Fruit fly (Drosophila melanogaster) whole organism, embryonic: ENCODE data around the gene nonC.

Experiments used
- Atf3 ChIP-seq: fragments of 200-800 bp; sonication (Bioruptor generic); optimal IDR thresholded peaks from 3 replicates; lab custom pipeline; 2016; ENCODE audit warnings: missing biosample characterization, missing genetic modification characterization
- BtbVII ChIP-seq: fragments of 200-800 bp; sonication (Bioruptor generic); optimal IDR thresholded peaks from 3 replicates; lab custom pipeline; 2017; ENCODE audit warnings: missing biosample characterization, mild to moderate bottlenecking, missing genetic modification characterization
- CG11093 ChIP-seq: fragments of 200-800 bp; sonication (Bioruptor generic); IDR thresholded peaks from 3 replicates; pipeline ENCODE4 v1.3.6; 2022; ENCODE audit warnings: missing biosample characterization, missing genetic modification characterization
- CG15073 ChIP-seq: fragments of 200-800 bp; sonication (Bioruptor generic); optimal IDR thresholded peaks from 2 replicates; lab custom pipeline; 2016; ENCODE audit warnings: missing biosample characterization, missing genetic modification characterization
- CG1647 ChIP-seq: fragments of 200-800 bp; sonication (Bioruptor generic); optimal IDR thresholded peaks from 3 replicates; lab custom pipeline; 2016; ENCODE audit warnings: missing biosample characterization, missing genetic modification characterization
- CG2116 ChIP-seq: fragments of 200-800 bp; sonication (Bioruptor generic); optimal IDR thresholded peaks from 3 replicates; lab custom pipeline; 2018; ENCODE audit warnings: missing biosample characterization, mild to moderate bottlenecking, missing genetic modification characterization
- CG31224 ChIP-seq: fragments of 200-800 bp; sonication (Bioruptor generic); IDR thresholded peaks from 2 replicates; pipeline ENCODE4 v1.3.6; 2022; ENCODE audit warnings: missing biosample characterization, missing genetic modification characterization
- CG33213 ChIP-seq: fragments of 200-800 bp; sonication (Bioruptor generic); optimal IDR thresholded peaks from 3 replicates; lab custom pipeline; 2016; ENCODE audit warnings: missing biosample characterization, missing genetic modification characterization
- CG3726 ChIP-seq: fragments of 200-800 bp; sonication (Bioruptor generic); IDR thresholded peaks from 3 replicates; pipeline ENCODE4, ENCODE4 v1.3.6; 2022; ENCODE audit warnings: missing biosample characterization, missing genetic modification characterization
- CG6175 ChIP-seq: fragments of 200-800 bp; sonication (Bioruptor generic); IDR thresholded peaks from 3 replicates; pipeline ENCODE4 v1.3.6; 2022; ENCODE audit warnings: missing biosample characterization, missing genetic modification characterization
- CG6689 ChIP-seq: fragments of 200-800 bp; sonication (Bioruptor generic); IDR thresholded peaks from 2 replicates; pipeline ENCODE4 v1.3.6; 2022; ENCODE audit warnings: missing biosample characterization, missing genetic modification characterization
- CG6791 ChIP-seq: fragments of 200-800 bp; sonication (Bioruptor generic); IDR thresholded peaks from 3 replicates; pipeline ENCODE4 v1.3.6; 2022; ENCODE audit warnings: missing biosample characterization, missing genetic modification characterization; ENCODE audit not compliant: partially characterized antibody
- CG7271 ChIP-seq: fragments of 200-800 bp; sonication (Bioruptor generic); optimal IDR thresholded peaks from 2 replicates; lab custom pipeline; 2018; ENCODE audit warnings: missing biosample characterization, mild to moderate bottlenecking, missing genetic modification characterization, moderate library complexity
- CG7745 ChIP-seq: fragments of 200-800 bp; sonication (Bioruptor generic); optimal IDR thresholded peaks from 2 replicates; lab custom pipeline; 2018; ENCODE audit warnings: missing biosample characterization, mild to moderate bottlenecking, missing genetic modification characterization, moderate library complexity
- CG7963 ChIP-seq: fragments of 200-800 bp; sonication (Bioruptor generic); IDR thresholded peaks from 3 replicates; pipeline ENCODE4 v1.3.6; 2022; ENCODE audit warnings: missing biosample characterization, missing genetic modification characterization; ENCODE audit not compliant: partially characterized antibody
- CG8359 ChIP-seq: fragments of 200-800 bp; sonication (Bioruptor generic); optimal IDR thresholded peaks from 2 replicates; lab custom pipeline; 2017; ENCODE audit warnings: missing biosample characterization, mild to moderate bottlenecking, missing genetic modification characterization, borderline replicate concordance
- CG9727 ChIP-seq: fragments of 200-800 bp; sonication (Bioruptor generic); optimal IDR thresholded peaks from 3 replicates; lab custom pipeline; 2017; ENCODE audit warnings: missing biosample characterization, mild to moderate bottlenecking, missing genetic modification characterization
- CG9876 ChIP-seq: fragments of 200-800 bp; sonication (Bioruptor generic); optimal IDR thresholded peaks from 2 replicates; lab custom pipeline; 2016; ENCODE audit warnings: missing biosample characterization, missing genetic modification characterization
- CoRest ChIP-seq: fragments of 200-800 bp; sonication (Bioruptor generic); optimal IDR thresholded peaks from 3 replicates; lab custom pipeline; 2018; ENCODE audit warnings: missing biosample characterization, mild to moderate bottlenecking, missing genetic modification characterization, moderate library complexity
- Dll ChIP-seq: fragments of 200-800 bp; sonication (Bioruptor generic); IDR thresholded peaks from 4 replicates; pipeline ENCODE4 v1.3.6; 2022; ENCODE audit warnings: missing biosample characterization, missing genetic modification characterization; ENCODE audit not compliant: partially characterized antibody
- Drgx ChIP-seq: fragments of 200-800 bp; sonication (Bioruptor generic); IDR thresholded peaks from 2 replicates; pipeline ENCODE4 v1.3.6; 2022; ENCODE audit warnings: missing biosample characterization, missing genetic modification characterization
- Elba2 ChIP-seq: fragments of 200-800 bp; sonication (Bioruptor generic); optimal IDR thresholded peaks from 3 replicates; lab custom pipeline; 2016; ENCODE audit warnings: missing biosample characterization, missing genetic modification characterization
- Fer1 ChIP-seq: fragments of 200-800 bp; sonication (Bioruptor generic); optimal IDR thresholded peaks from 2 replicates; lab custom pipeline; 2017; ENCODE audit warnings: missing biosample characterization, mild to moderate bottlenecking, missing genetic modification characterization
- Gsc ChIP-seq: fragments of 200-800 bp; sonication (Bioruptor generic); IDR thresholded peaks from 2 replicates; pipeline ENCODE4 v1.3.6; 2022; ENCODE audit warnings: missing biosample characterization, missing genetic modification characterization
- HHEX ChIP-seq: fragments of 200-800 bp; sonication (Bioruptor generic); optimal IDR thresholded peaks from 3 replicates; lab custom pipeline; 2017; ENCODE audit warnings: missing biosample characterization, mild to moderate bottlenecking, missing genetic modification characterization, missing genetic modification reagents
- Hey ChIP-seq: fragments of 200-800 bp; sonication (Bioruptor generic); optimal IDR thresholded peaks from 3 replicates; lab custom pipeline; 2018; ENCODE audit warnings: missing biosample characterization, mild to moderate bottlenecking, missing genetic modification characterization
- Mad ChIP-seq: fragments of 200-800 bp; sonication (Bioruptor generic); optimal IDR thresholded peaks from 2 replicates; lab custom pipeline; 2016; ENCODE audit warnings: missing biosample characterization, missing genetic modification characterization
- Myb ChIP-seq: fragments of 200-800 bp; sonication (Bioruptor generic); optimal IDR thresholded peaks from 2 replicates; lab custom pipeline; 2016; ENCODE audit warnings: missing biosample characterization, missing genetic modification characterization
- Rfx ChIP-seq: fragments of 200-800 bp; sonication (Bioruptor generic); IDR thresholded peaks from 2 replicates; pipeline ENCODE4 v1.3.6; 2022; ENCODE audit warnings: missing biosample characterization, missing genetic modification characterization
- Rx ChIP-seq: fragments of 200-800 bp; sonication (Bioruptor generic); IDR thresholded peaks from 2 replicates; pipeline ENCODE4 v1.3.6; 2022; ENCODE audit warnings: missing biosample characterization, missing genetic modification characterization
- Six4 ChIP-seq: fragments of 200-800 bp; sonication (Bioruptor generic); optimal IDR thresholded peaks from 2 replicates; lab custom pipeline; 2016; ENCODE audit warnings: missing biosample characterization, missing genetic modification characterization
- Xrp1 ChIP-seq: fragments of 200-800 bp; sonication (Bioruptor generic); IDR thresholded peaks from 2 replicates; pipeline ENCODE4 v1.3.6; 2022; ENCODE audit warnings: missing biosample characterization, missing genetic modification characterization
- ap ChIP-seq: fragments of 200-800 bp; sonication (Bioruptor generic); IDR thresholded peaks from 2 replicates; pipeline ENCODE4 v1.3.6; 2022; ENCODE audit warnings: missing biosample characterization, missing genetic modification characterization
- cas ChIP-seq: fragments of 200-800 bp; sonication (Bioruptor generic); IDR thresholded peaks from 2 replicates; pipeline ENCODE4 v1.3.6; 2022; ENCODE audit warnings: missing biosample characterization, missing genetic modification characterization
- cg ChIP-seq: fragments of 200-800 bp; sonication (Bioruptor generic); optimal IDR thresholded peaks from 3 replicates; lab custom pipeline; 2019; ENCODE audit warnings: missing biosample characterization, mild to moderate bottlenecking, missing genetic modification characterization, moderate library complexity
- chif ChIP-seq, 2 experiments: fragments of 200-800 bp; sonication (Bioruptor generic); optimal IDR thresholded peaks; 3 replicates each; lab custom pipeline; 2016; ENCODE audit warnings: missing biosample characterization in 2 of 2, missing genetic modification characterization in 2 of 2
- crc ChIP-seq: fragments of 200-800 bp; sonication (Bioruptor generic); optimal IDR thresholded peaks from 2 replicates; lab custom pipeline; 2016; ENCODE audit warnings: missing biosample characterization, missing genetic modification characterization
- eve ChIP-seq, 2 experiments: fragments of >200 bp; optimal IDR thresholded peaks; 2 replicates each; lab custom pipeline; 2017; ENCODE audit warnings: missing biosample characterization in 2 of 2, missing genetic modification characterization in 2 of 2
- ewg ChIP-seq: fragments of 200-800 bp; sonication (Bioruptor generic); optimal IDR thresholded peaks from 3 replicates; lab custom pipeline; 2017; ENCODE audit warnings: mild to moderate bottlenecking, missing biosample characterization, missing genetic modification reagents, missing genetic modification characterization
- fu2 ChIP-seq: fragments of 200-800 bp; sonication (Bioruptor generic); optimal IDR thresholded peaks from 2 replicates; lab custom pipeline; 2016; ENCODE audit warnings: missing biosample characterization, missing genetic modification characterization
- kay ChIP-seq: fragments of 200-800 bp; sonication (Bioruptor generic); optimal IDR thresholded peaks from 2 replicates; lab custom pipeline; 2016; ENCODE audit warnings: missing biosample characterization, missing genetic modification characterization
- klu ChIP-seq: fragments of 200-800 bp; sonication (Bioruptor generic); IDR thresholded peaks from 2 replicates; pipeline ENCODE4 v1.3.6; 2022; ENCODE audit warnings: missing biosample characterization, missing genetic modification characterization
- lola ChIP-seq, 3 experiments: fragments of >200 bp in 2 of 3; fragments of 200-800 bp in 1 of 3; sonication (Bioruptor generic) in 1 of 3; optimal IDR thresholded peaks; 2 replicates each; lab custom pipeline; 2017 to 2019; ENCODE audit warnings: missing biosample characterization in 3 of 3, missing genetic modification characterization in 3 of 3, mild to moderate bottlenecking in 1 of 3, moderate library complexity in 1 of 3
- nmo ChIP-seq: fragments of 200-800 bp; sonication (Bioruptor generic); optimal IDR thresholded peaks from 2 replicates; lab custom pipeline; 2018; ENCODE audit warnings: missing biosample characterization, mild to moderate bottlenecking, missing genetic modification characterization, moderate library complexity
- pnt ChIP-seq: fragments of 200-800 bp; sonication (Bioruptor generic); optimal IDR thresholded peaks from 3 replicates; lab custom pipeline; 2016; ENCODE audit warnings: missing biosample characterization, missing genetic modification characterization
- sc ChIP-seq, 3 experiments: fragments of >200 bp in 2 of 3; fragments of 200-800 bp in 1 of 3; sonication (Bioruptor generic) in 1 of 3; optimal IDR thresholded peaks; 2 replicates in 2 of 3; 3 replicates in 1 of 3; lab custom pipeline; 2017; ENCODE audit warnings: mild to moderate bottlenecking in 1 of 3, missing biosample characterization in 1 of 3, missing genetic modification characterization in 1 of 3, missing genetic modification reagents in 1 of 3
- sd ChIP-seq: fragments of 200-800 bp; sonication (Bioruptor generic); optimal IDR thresholded peaks from 3 replicates; lab custom pipeline; 2018; ENCODE audit warnings: missing biosample characterization, mild to moderate bottlenecking, missing genetic modification characterization, moderate library complexity
- ttk ChIP-seq: fragments of 200-800 bp; sonication (Bioruptor generic); IDR thresholded peaks from 2 replicates; pipeline ENCODE4 v2.1.2; 2022; ENCODE audit warnings: missing biosample characterization, missing genetic modification characterization

nonC gene

DNA sequence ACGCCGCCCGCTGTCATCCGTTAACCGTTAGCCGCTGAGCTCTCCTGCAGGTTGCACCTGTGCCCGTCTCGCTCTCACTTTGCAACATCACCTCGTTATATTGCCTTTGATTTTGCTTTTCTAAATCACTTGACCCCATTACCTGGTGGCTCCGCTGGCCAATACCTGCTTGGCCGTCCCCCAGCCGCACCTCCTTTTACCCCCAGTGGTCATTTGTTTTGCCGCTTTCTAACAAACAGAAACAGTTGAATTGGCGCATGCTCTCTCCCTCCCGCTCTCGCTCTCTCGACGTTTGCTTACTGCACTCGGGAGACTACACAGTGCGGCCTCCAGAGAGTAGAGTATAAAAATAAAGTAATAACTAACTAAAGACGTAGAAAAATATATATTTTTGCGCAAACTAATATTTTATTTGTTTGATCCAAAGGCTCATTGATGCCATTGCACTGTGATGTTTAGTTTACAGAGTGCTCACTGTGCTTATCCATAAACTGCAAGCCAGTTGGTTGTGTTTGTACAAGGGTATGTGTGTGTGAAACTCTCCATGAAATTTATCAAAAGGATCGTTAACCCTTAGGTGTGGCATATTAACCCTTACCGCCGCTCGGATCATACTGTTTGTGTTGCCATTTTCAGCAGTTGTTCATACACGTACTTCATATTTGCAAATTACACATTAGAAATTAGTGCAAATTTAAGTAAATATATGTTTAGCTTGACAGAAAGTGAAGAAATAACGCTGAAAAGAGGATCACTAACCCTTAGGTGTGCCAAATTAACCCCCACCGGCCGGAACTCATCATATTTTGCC lies 19.6 kb upstream of the nonC start (continued):
- peak; percentile 86 for TF ChIP-seq CG3726 (GFP tag; lab: Robert Waterston, UW)
- no peak for TF ChIP-seq CG15073 (GFP tag; lab: Kevin White, UChicago)
- peak; percentile 89 for TF ChIP-seq Rx
- peak; percentile 66 for TF ChIP-seq CoRest
- peak; percentile 74 for TF ChIP-seq cas (GFP tag; lab: Robert Waterston, UW)
- no peak for TF ChIP-seq CG7745 (tag; lab: Kevin White, UChicago)
- peak; percentile 28 for TF ChIP-seq CG1647
- TF ChIP-seq chif (GFP tag; optimal IDR thresholded peaks at IDR 0.05; lab: Kevin White, UChicago), result peak; percentile 57 to 81
- no peak for TF ChIP-seq Hey (tag; lab: Kevin White, UChicago)
- TF ChIP-seq Myb (GFP tag; lab: Kevin White, UChicago), result peak; percentile 41
- no peak for TF ChIP-seq CG6791 (GFP tag; lab: Robert Waterston, UW)
- peak; percentile 67; the same call in 1 of the 2 replicates for TF ChIP-seq Gsc
- peak; percentile 80; the same call in 2 of the 3 replicates for TF ChIP-seq CG11093
- TF ChIP-seq BtbVII, result peak; percentile 13
- TF ChIP-seq Mad (GFP tag; lab: Kevin White, UChicago), result peak; percentile 69
- TF ChIP-seq CG7271 (tag; lab: Kevin White, UChicago), result peak; percentile 3
- TF ChIP-seq Elba2 (GFP tag; lab: Kevin White, UChicago), result peak; percentile 12
- TF ChIP-seq CG6689 (GFP tag; lab: Robert Waterston, UW), result peak; percentile 90
- TF ChIP-seq Drgx, result peak; percentile 97
- TF ChIP-seq kay (GFP tag; lab: Kevin White, UChicago), result peak; percentile 5
- TF ChIP-seq klu (GFP tag; lab: Robert Waterston, UW), result peak; percentile 64; the same call in 1 of the 2 replicates
- peak; percentile 82 for TF ChIP-seq nmo (GFP tag; lab: Kevin White, UChicago)
- TF ChIP-seq CG6175 (GFP tag; lab: Robert Waterston, UW), result peak; percentile 71; the same call in 2 of the 3 replicates
- TF ChIP-seq HHEX, result peak; percentile 79
- TF ChIP-seq crc (GFP tag; lab: Kevin White, UChicago), result peak; percentile 29
- peak in 1 of 3 experiments; percentile 73 for TF ChIP-seq lola (GFP tag; optimal IDR thresholded peaks at IDR 0.05; lab: Kevin White, UChicago)
- peak; percentile 53 for TF ChIP-seq Six4 (GFP tag; lab: Kevin White, UChicago)
- peak; percentile 66 for TF ChIP-seq Atf3 (GFP tag; lab: Kevin White, UChicago)
- peak; percentile 78 for TF ChIP-seq ap (GFP tag; lab: Robert Waterston, UW)
- TF ChIP-seq ttk, result peak; percentile 84
- TF ChIP-seq eve (GFP tag; optimal IDR thresholded peaks at IDR 0.05; lab: Kevin White, UChicago), result no peak
- peak; percentile 90 for TF ChIP-seq Rfx (GFP tag; lab: Robert Waterston, UW)
- peak; percentile 81 for TF ChIP-seq CG9727 (GFP tag; lab: Kevin White, UChicago)
- TF ChIP-seq cg, result peak; percentile 34
- TF ChIP-seq CG31224 (GFP tag; lab: Robert Waterston, UW), result peak; percentile 68; the same call in 1 of the 2 replicates
- no peak for TF ChIP-seq fu2 (GFP tag; lab: Kevin White, UChicago)
- no peak for TF ChIP-seq sd
- TF ChIP-seq Dll (GFP tag; lab: Robert Waterston, UW), result no peak
- TF ChIP-seq Fer1 (GFP tag; lab: Kevin White, UChicago), result peak; percentile 65
- TF ChIP-seq pnt, result peak; percentile 63
- TF ChIP-seq CG8359 (GFP tag; lab: Kevin White, UChicago), result no peak
- TF ChIP-seq CG9876 (GFP tag; lab: Kevin White, UChicago), result no peak
- TF ChIP-seq sc (optimal IDR thresholded peaks at IDR 0.05; lab: Kevin White, UChicago), result no peak
- no peak for TF ChIP-seq sc (GFP tag; optimal IDR thresholded peaks at IDR 0.05; lab: Kevin White, UChicago)
- peak; percentile 90 for TF ChIP-seq Xrp1 (GFP tag; lab: Robert Waterston, UW)
- TF ChIP-seq CG2116 (GFP tag; lab: Kevin White, UChicago), result no peak
- TF ChIP-seq CG7963 (GFP tag; lab: Robert Waterston, UW), result no peak
- peak; percentile 56 for TF ChIP-seq CG33213 (GFP tag; lab: Kevin White, UChicago)
- TF ChIP-seq ewg (GFP tag; lab: Kevin White, UChicago), result peak; percentile 80
